Fruit fly (Drosophila melanogaster): Measurements from ENCODE around the gene ppk.
A peak's percentile ranks its signal among the peaks of the same experiment; 100 is the strongest.

The ppk gene

dm6 chr2L:14337940-14338339 is 43.0 kb downstream of the ppk start, which contains the start of gene CG15286:
TSS of gene CG15286 (plus strand) at chr2L:14338240.
- no peak for TF ChIP-seq bab1 (GFP tag; optimal IDR thresholded peaks at IDR 0.05)

dm6 chr2L:14336311-14336836 is 44.6 kb downstream of the ppk start:
- TF ChIP-seq kay (GFP tag; ENCODE audit: borderline replicate concordance) (peak; percentile 75), tj (GFP tag; optimal IDR thresholded peaks at IDR 0.05) (no peak), Hr96 (GFP tag; optimal IDR thresholded peaks at IDR 0.05) (no peak), Clk (GFP tag; optimal IDR thresholded peaks at IDR 0.05) (no peak), toe (GFP tag; optimal IDR thresholded peaks at IDR 0.05) (no peak), Crg-1 (GFP tag; optimal IDR thresholded peaks at IDR 0.05) (no peak), CG7101 (tag; optimal IDR thresholded peaks at IDR 0.05) (peak; percentile 43), ovo (GFP tag; optimal IDR thresholded peaks at IDR 0.05) (no peak), CG12768 (GFP tag; optimal IDR thresholded peaks at IDR 0.05) (peak; percentile 10), Mnt (GFP tag; optimal IDR thresholded peaks at IDR 0.05) (no peak), cnc (optimal IDR thresholded peaks at IDR 0.05) (no peak), pad (GFP tag; optimal IDR thresholded peaks at IDR 0.05) (no peak), CG11617 (GFP tag; optimal IDR thresholded peaks at IDR 0.05) (no peak), bab1 (GFP tag; optimal IDR thresholded peaks at IDR 0.05) (no peak), CG1620 (GFP tag; optimal IDR thresholded peaks at IDR 0.05) (no peak), CG5204 (GFP tag; optimal IDR thresholded peaks at IDR 0.05) (no peak), CG33017 (tag; optimal IDR thresholded peaks at IDR 0.05) (peak; percentile 62), cic (GFP tag; optimal IDR thresholded peaks at IDR 0.05) (peak; percentile 38), CG7045 (GFP tag; optimal IDR thresholded peaks at IDR 0.05) (peak; percentile 39), CG14711 (tag; optimal IDR thresholded peaks at IDR 0.05) (no peak)

DNA sequence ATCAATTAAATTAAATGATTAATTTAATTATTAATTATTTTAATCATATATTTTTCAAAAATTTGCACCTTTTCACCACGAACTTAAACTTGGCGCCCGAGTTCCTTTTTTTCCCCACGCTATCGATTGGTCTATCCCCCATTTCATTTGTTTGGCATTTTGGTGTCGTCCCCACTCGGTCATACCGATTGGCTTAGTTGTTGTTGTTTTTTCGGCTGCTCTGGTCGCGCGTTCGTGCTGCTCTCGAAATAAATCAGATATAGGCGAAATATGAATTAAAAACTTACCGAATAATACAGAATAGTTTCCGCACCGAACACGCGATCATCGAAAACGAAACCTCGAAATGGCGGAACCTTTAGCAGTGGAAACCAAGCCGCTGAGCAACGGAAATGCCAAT is 47.0 kb downstream of the ppk start, which contains the start of gene CG33090:
Gene CG33090, plus strand, starts transcription at position 194 of the 400 bp plus-strand sequence.
- TF ChIP-seq toe (GFP tag; optimal IDR thresholded peaks at IDR 0.05) (no peak), ovo (GFP tag; optimal IDR thresholded peaks at IDR 0.05) (no peak), CG7045 (GFP tag; optimal IDR thresholded peaks at IDR 0.05) (no peak), bab1 (GFP tag; optimal IDR thresholded peaks at IDR 0.05) (no peak), CG14711 (tag; optimal IDR thresholded peaks at IDR 0.05) (no peak)
